Fruit fly (Drosophila melanogaster) whole organism, embryonic: Measurements from ENCODE around the gene Nadsyn.
A peak's percentile ranks its signal among the peaks of the same experiment; 100 is the strongest.

Experiments used
- Asciz ChIP-seq: fragments of 200-800 bp; sonication (Bioruptor generic); optimal IDR thresholded peaks from 2 replicates; lab custom pipeline; 2017; ENCODE audit warnings: missing biosample characterization, mild to moderate bottlenecking, missing genetic modification characterization, missing genetic modification reagents
- CG10267 ChIP-seq: fragments of 200-800 bp; sonication (Bioruptor generic); optimal IDR thresholded peaks from 2 replicates; lab custom pipeline; 2018; ENCODE audit warnings: missing biosample characterization, mild to moderate bottlenecking, missing genetic modification characterization, moderate library complexity
- CG11504 ChIP-seq: fragments of 200-800 bp; sonication (Bioruptor generic); optimal IDR thresholded peaks from 3 replicates; lab custom pipeline; 2019; ENCODE audit warnings: missing biosample characterization, mild to moderate bottlenecking, missing genetic modification characterization, moderate library complexity
- CG12219 ChIP-seq: fragments of 200-800 bp; sonication (Bioruptor generic); optimal IDR thresholded peaks from 3 replicates; lab custom pipeline; 2018; ENCODE audit warnings: missing biosample characterization, mild to moderate bottlenecking, missing genetic modification characterization
- CG15479 ChIP-seq: fragments of 200-800 bp; sonication (Bioruptor generic); optimal IDR thresholded peaks from 3 replicates; lab custom pipeline; 2019; ENCODE audit warnings: missing biosample characterization, mild to moderate bottlenecking, missing genetic modification characterization, moderate library complexity
- CG1602 ChIP-seq: fragments of 200-800 bp; sonication (Bioruptor generic); optimal IDR thresholded peaks from 3 replicates; lab custom pipeline; 2016; ENCODE audit warnings: missing biosample characterization, missing genetic modification characterization
- CG17361 ChIP-seq: fragments of 200-800 bp; sonication (Bioruptor generic); IDR thresholded peaks from 3 replicates; pipeline ENCODE4 v1.3.6; 2022; ENCODE audit warnings: missing biosample characterization, missing genetic modification characterization
- CG17568 ChIP-seq: fragments of 200-800 bp; sonication (Bioruptor generic); optimal IDR thresholded peaks from 2 replicates; lab custom pipeline; 2018; ENCODE audit warnings: missing biosample characterization, mild to moderate bottlenecking, missing genetic modification characterization, moderate library complexity
- CG1792 ChIP-seq: fragments of 200-800 bp; sonication (Bioruptor generic); optimal IDR thresholded peaks from 2 replicates; lab custom pipeline; 2016; ENCODE audit warnings: missing biosample characterization, missing genetic modification characterization
- CG2116 ChIP-seq: fragments of 200-800 bp; sonication (Bioruptor generic); optimal IDR thresholded peaks from 3 replicates; lab custom pipeline; 2018; ENCODE audit warnings: missing biosample characterization, mild to moderate bottlenecking, missing genetic modification characterization
- CG2678 ChIP-seq: fragments of 200-800 bp; sonication (Bioruptor generic); optimal IDR thresholded peaks from 3 replicates; lab custom pipeline; 2019; ENCODE audit warnings: missing biosample characterization, mild to moderate bottlenecking, missing genetic modification characterization, moderate library complexity
- CG3726 ChIP-seq: fragments of 200-800 bp; sonication (Bioruptor generic); IDR thresholded peaks from 3 replicates; pipeline ENCODE4, ENCODE4 v1.3.6; 2022; ENCODE audit warnings: missing biosample characterization, missing genetic modification characterization
- CG4424 ChIP-seq: fragments of 200-800 bp; sonication (Bioruptor generic); optimal IDR thresholded peaks from 3 replicates; lab custom pipeline; 2016; ENCODE audit warnings: missing biosample characterization, missing genetic modification characterization
- CG4820 ChIP-seq: fragments of 200-800 bp; sonication (Bioruptor generic); optimal IDR thresholded peaks from 3 replicates; lab custom pipeline; 2016; ENCODE audit warnings: missing biosample characterization, missing genetic modification characterization
- CG6683 ChIP-seq: fragments of 200-800 bp; sonication (Bioruptor generic); optimal IDR thresholded peaks from 2 replicates; lab custom pipeline; 2017; ENCODE audit warnings: missing biosample characterization, mild to moderate bottlenecking, missing genetic modification characterization, missing genetic modification reagents
- CG6689 ChIP-seq: fragments of 200-800 bp; sonication (Bioruptor generic); IDR thresholded peaks from 2 replicates; pipeline ENCODE4 v1.3.6; 2022; ENCODE audit warnings: missing biosample characterization, missing genetic modification characterization
- CG8478 ChIP-seq: fragments of >200 bp; optimal IDR thresholded peaks from 2 replicates; lab custom pipeline; 2018
- Chrac-16 ChIP-seq: fragments of 200-800 bp; sonication (Bioruptor generic); optimal IDR thresholded peaks from 3 replicates; lab custom pipeline; 2016; ENCODE audit warnings: missing biosample characterization, missing genetic modification characterization
- Drgx ChIP-seq: fragments of 200-800 bp; sonication (Bioruptor generic); IDR thresholded peaks from 2 replicates; pipeline ENCODE4 v1.3.6; 2022; ENCODE audit warnings: missing biosample characterization, missing genetic modification characterization
- Gug ChIP-seq: fragments of 200-800 bp; sonication (Bioruptor generic); IDR thresholded peaks from 4 replicates; pipeline ENCODE4 v1.3.6; 2022; ENCODE audit warnings: missing biosample characterization, missing genetic modification characterization
- HHEX ChIP-seq: fragments of 200-800 bp; sonication (Bioruptor generic); optimal IDR thresholded peaks from 3 replicates; lab custom pipeline; 2017; ENCODE audit warnings: missing biosample characterization, mild to moderate bottlenecking, missing genetic modification characterization, missing genetic modification reagents
- HLH4C ChIP-seq: fragments of 200-800 bp; sonication (Bioruptor generic); IDR thresholded peaks from 3 replicates; pipeline ENCODE4 v1.3.6; 2022; ENCODE audit warnings: missing biosample characterization, missing genetic modification characterization; ENCODE audit not compliant: partially characterized antibody
- MTF-1 ChIP-seq: fragments of 200-800 bp; sonication (Bioruptor generic); optimal IDR thresholded peaks from 2 replicates; lab custom pipeline; 2018; ENCODE audit warnings: missing biosample characterization, mild to moderate bottlenecking, missing genetic modification characterization, borderline replicate concordance
- Mes4 ChIP-seq: fragments of 200-800 bp; sonication (Bioruptor generic); optimal IDR thresholded peaks from 2 replicates; lab custom pipeline; 2016; ENCODE audit warnings: missing biosample characterization, missing genetic modification characterization
- Nf-YC ChIP-seq: fragments of 200-800 bp; optimal IDR thresholded peaks from 3 replicates; lab custom pipeline; 2019; ENCODE audit warnings: missing biosample characterization, mild to moderate bottlenecking, missing genetic modification characterization, moderate library complexity
- Oli ChIP-seq: fragments of 200-800 bp; sonication (Bioruptor generic); optimal IDR thresholded peaks from 2 replicates; lab custom pipeline; 2018; ENCODE audit warnings: missing biosample characterization, mild to moderate bottlenecking, missing genetic modification characterization, moderate library complexity
- Optix ChIP-seq: fragments of 200-800 bp; sonication (Bioruptor generic); IDR thresholded peaks from 3 replicates; pipeline ENCODE4 v1.3.6; 2022; ENCODE audit warnings: missing biosample characterization, missing genetic modification characterization
- PHDP ChIP-seq: fragments of 200-800 bp; sonication (Bioruptor generic); optimal IDR thresholded peaks from 3 replicates; lab custom pipeline; 2018; ENCODE audit warnings: missing biosample characterization, mild to moderate bottlenecking, missing genetic modification characterization, moderate library complexity
- Ssrp ChIP-seq: fragments of 200-800 bp; sonication (Bioruptor generic); optimal IDR thresholded peaks from 2 replicates; lab custom pipeline; 2018; ENCODE audit warnings: missing biosample characterization, mild to moderate bottlenecking, missing genetic modification characterization, moderate library complexity
- btn ChIP-seq: fragments of 200-800 bp; sonication (Bioruptor generic); optimal IDR thresholded peaks from 2 replicates; lab custom pipeline; 2016; ENCODE audit warnings: missing biosample characterization, missing genetic modification characterization
- chm ChIP-seq: fragments of 200-800 bp; sonication (Bioruptor generic); IDR thresholded peaks from 2 replicates; pipeline ENCODE4 v1.3.6; 2022; ENCODE audit warnings: missing biosample characterization, missing genetic modification characterization
- dpn ChIP-seq, 2 experiments: fragments of 200-800 bp; sonication (Bioruptor generic); optimal IDR thresholded peaks; 3 replicates each; lab custom pipeline; 2016; ENCODE audit warnings: missing biosample characterization in 2 of 2, missing genetic modification characterization in 2 of 2
- fd3F ChIP-seq: fragments of 200-800 bp; sonication (Bioruptor generic); optimal IDR thresholded peaks from 2 replicates; lab custom pipeline; 2018; ENCODE audit warnings: missing biosample characterization, mild to moderate bottlenecking, missing genetic modification characterization, moderate library complexity
- ind ChIP-seq: fragments of 200-800 bp; sonication (Bioruptor generic); optimal IDR thresholded peaks from 3 replicates; lab custom pipeline; 2016; ENCODE audit warnings: missing biosample characterization, missing genetic modification characterization
- jing ChIP-seq: fragments of 200-800 bp; sonication (Bioruptor generic); optimal IDR thresholded peaks from 2 replicates; lab custom pipeline; 2018; ENCODE audit warnings: missing biosample characterization, mild to moderate bottlenecking, missing genetic modification characterization
- lmd ChIP-seq: fragments of 200-800 bp; sonication (Bioruptor generic); IDR thresholded peaks from 2 replicates; pipeline ENCODE4 v1.3.6; 2022; ENCODE audit warnings: missing biosample characterization, missing genetic modification characterization
- lov ChIP-seq, 2 experiments: fragments of 200-800 bp in 1 of 2; fragments of >200 bp in 1 of 2; sonication (Bioruptor generic) in 1 of 2; IDR thresholded peaks in 1 of 2; optimal IDR thresholded peaks in 1 of 2; 2 replicates in 1 of 2; 3 replicates in 1 of 2; pipeline versions ENCODE4 v1.3.6 to Lab custom; 2017 to 2022; ENCODE audit warnings: missing biosample characterization in 1 of 2, missing genetic modification characterization in 1 of 2
- oc ChIP-seq: fragments of 200-800 bp; sonication (Bioruptor generic); optimal IDR thresholded peaks from 2 replicates; lab custom pipeline; 2018; ENCODE audit warnings: missing biosample characterization, mild to moderate bottlenecking, missing genetic modification characterization, moderate library complexity
- onecut ChIP-seq: fragments of 200-800 bp; sonication (Bioruptor generic); IDR thresholded peaks from 2 replicates; pipeline ENCODE4 v1.3.6; 2022; ENCODE audit warnings: missing biosample characterization, missing genetic modification characterization
- ranshi ChIP-seq: fragments of 200-800 bp; sonication (Bioruptor generic); IDR thresholded peaks from 2 replicates; pipeline ENCODE4 v1.3.6; 2022; ENCODE audit warnings: missing biosample characterization, missing genetic modification characterization
- row ChIP-seq: fragments of 200-800 bp; sonication (Bioruptor generic); IDR thresholded peaks from 3 replicates; pipeline ENCODE4 v1.3.6; 2022; ENCODE audit warnings: missing biosample characterization, missing genetic modification characterization
- salm ChIP-seq: fragments of 200-800 bp; sonication (Bioruptor generic); optimal IDR thresholded peaks from 2 replicates; lab custom pipeline; 2018; ENCODE audit warnings: missing biosample characterization, mild to moderate bottlenecking, missing genetic modification characterization
- sisA ChIP-seq: fragments of 200-800 bp; sonication (Bioruptor generic); IDR thresholded peaks from 2 replicates; pipeline ENCODE4 v1.3.6; 2022; ENCODE audit warnings: missing biosample characterization, missing genetic modification characterization
- so ChIP-seq: fragments of 200-800 bp; sonication (Bioruptor generic); IDR thresholded peaks from 3 replicates; pipeline ENCODE4 v1.3.6; 2022; ENCODE audit warnings: missing biosample characterization, missing genetic modification characterization
- sqz ChIP-seq: fragments of 200-800 bp; sonication (Bioruptor generic); optimal IDR thresholded peaks from 3 replicates; lab custom pipeline; 2018; ENCODE audit warnings: missing biosample characterization, mild to moderate bottlenecking, missing genetic modification characterization
- ssp ChIP-seq: fragments of 200-800 bp; sonication (Bioruptor generic); IDR thresholded peaks from 2 replicates; pipeline ENCODE4 v1.3.6; 2022; ENCODE audit warnings: missing biosample characterization, missing genetic modification characterization
- tap ChIP-seq: fragments of 200-800 bp; optimal IDR thresholded peaks from 3 replicates; lab custom pipeline; 2019; ENCODE audit warnings: missing biosample characterization, mild to moderate bottlenecking, missing genetic modification characterization, moderate library complexity
- twi ChIP-seq: fragments of 200-800 bp; optimal IDR thresholded peaks from 2 replicates; lab custom pipeline; 2019; ENCODE audit warnings: missing biosample characterization, mild to moderate bottlenecking, missing genetic modification characterization, moderate library complexity

Nadsyn gene

dm6 chrX:13764397-13765119 lies 46.5 kb upstream of the Nadsyn start (continued):
- peak; percentile 28; the same call in 1 of the 2 replicates for TF ChIP-seq chm (GFP tag; lab: Robert Waterston, UW)
- TF ChIP-seq ind (GFP tag; lab: Kevin White, UChicago) = peak; percentile 48
- 0 out of 2 replicates have a peak, but pooled peaks have one; percentile 8 for TF ChIP-seq onecut
- TF ChIP-seq Ssrp (tag; lab: Kevin White, UChicago) = peak; percentile 47
- no peak for TF ChIP-seq Mes4
- no peak; the same call in 2 of the 3 replicates for TF ChIP-seq CG17361 (GFP tag; lab: Robert Waterston, UW)
- TF ChIP-seq twi = peak; percentile 58
- peak; percentile 38 for TF ChIP-seq Oli
- no peak for TF ChIP-seq CG1792 (GFP tag; lab: Kevin White, UChicago)
- TF ChIP-seq MTF-1 (GFP tag; lab: Kevin White, UChicago) = no peak
- TF ChIP-seq Asciz (GFP tag; lab: Kevin White, UChicago) = no peak
- TF ChIP-seq CG4820 = peak; percentile 34
- TF ChIP-seq CG8478 (lab: Kevin White, UChicago) = no peak
- peak; percentile 63 for TF ChIP-seq CG2678 (tag; lab: Kevin White, UChicago)
- TF ChIP-seq Nf-YC = no peak
- TF ChIP-seq oc = peak; percentile 36
- peak; percentile 61; the same call in 2 of the 3 replicates for TF ChIP-seq Optix (GFP tag; lab: Robert Waterston, UW)
- TF ChIP-seq Gug (GFP tag; lab: Robert Waterston, UW) = peak; percentile 39; the same call in 2 of the 4 replicates
- peak; percentile 32 for TF ChIP-seq HHEX (GFP tag; lab: Kevin White, UChicago)
- TF ChIP-seq CG11504 (tag; lab: Kevin White, UChicago) = peak; percentile 74
- no peak for TF ChIP-seq CG15479 (GFP tag; lab: Kevin White, UChicago)
- TF ChIP-seq HLH4C = 0 out of 3 replicates have a peak, but pooled peaks have one; percentile 12
- TF ChIP-seq CG17568 (GFP tag; lab: Kevin White, UChicago) = no peak
- peak; percentile 26; the same call in 1 of the 2 replicates for TF ChIP-seq ssp (GFP tag; lab: Robert Waterston, UW)
- TF ChIP-seq btn = no peak
- TF ChIP-seq ranshi = peak; percentile 29; the same call in 1 of the 2 replicates
- TF ChIP-seq CG2116 (GFP tag; lab: Kevin White, UChicago) = peak; percentile 11
- TF ChIP-seq CG3726 (GFP tag; lab: Robert Waterston, UW) = 0 out of 3 replicates have a peak, but pooled peaks have one; percentile 27
- TF ChIP-seq row (GFP tag; lab: Robert Waterston, UW) = peak; percentile 63
- peak; percentile 15 for TF ChIP-seq Chrac-16 (GFP tag; lab: Kevin White, UChicago)
- peak; percentile 49 for TF ChIP-seq CG6689 (GFP tag; lab: Robert Waterston, UW)
- peak in 1 of 2 experiments; percentile 55 for TF ChIP-seq dpn (GFP tag; optimal IDR thresholded peaks at IDR 0.05; lab: Kevin White, UChicago)
- TF ChIP-seq sqz (GFP tag; lab: Kevin White, UChicago) = peak; percentile 11
- peak; percentile 43 for TF ChIP-seq PHDP (tag; lab: Kevin White, UChicago)
- TF ChIP-seq salm (tag; lab: Kevin White, UChicago) = peak; percentile 27
- TF ChIP-seq sisA = peak; percentile 52
- TF ChIP-seq fd3F (GFP tag; lab: Kevin White, UChicago) = peak; percentile 32
- TF ChIP-seq CG12219 (GFP tag; lab: Kevin White, UChicago) = peak; percentile 18
- TF ChIP-seq Drgx (GFP tag; lab: Robert Waterston, UW) = peak; percentile 69
- 0 out of 3 replicates have a peak, but pooled peaks have one; percentile 40 for TF ChIP-seq so (GFP tag; lab: Robert Waterston, UW)
- no peak for TF ChIP-seq lov (optimal IDR thresholded peaks at IDR 0.05; lab: Kevin White, UChicago)
- 0 out of 3 replicates have a peak, but pooled peaks have one; percentile 6 for TF ChIP-seq lov (GFP tag; IDR thresholded peaks at IDR 0.05; lab: Robert Waterston, UW)
- peak; percentile 55 for TF ChIP-seq tap (tag; lab: Kevin White, UChicago)
- peak; percentile 21; the same call in 1 of the 2 replicates for TF ChIP-seq lmd (GFP tag; lab: Robert Waterston, UW)
- peak; percentile 65 for TF ChIP-seq CG4424 (GFP tag; lab: Kevin White, UChicago)
- peak; percentile 15 for TF ChIP-seq CG1602 (GFP tag; lab: Kevin White, UChicago)
- TF ChIP-seq CG6683 (GFP tag; lab: Kevin White, UChicago) = peak; percentile 9
- peak; percentile 0 for TF ChIP-seq jing (GFP tag; lab: Kevin White, UChicago)
- TF ChIP-seq CG10267 (tag; lab: Kevin White, UChicago) = peak; percentile 28
